Fruit fly (Drosophila melanogaster) ovary, adult (tissue): ENCODE data around the gene Nazo.

Experiments
- CG17801 ChIP-seq: fragments of 200-800 bp; optimal IDR thresholded peaks from 2 replicates; lab custom pipeline; 2019; ENCODE audit warnings: missing biosample characterization, mild to moderate bottlenecking, missing genetic modification characterization, moderate library complexity; ENCODE audit not compliant: partially characterized antibody

Gene Nazo

dm6 chr3R:8313038-8313437 lies 25.4 kb downstream of the Nazo start, which contains the start of gene CG7483:
CG7483 (plus strand) TSS chr3R:8313208.
- peak; percentile 58 for TF ChIP-seq CG17801 (GFP tag; lab: Kevin White, UChicago)

- TF ChIP-seq CG17801 (GFP tag; lab: Kevin White, UChicago), result no peak
Observed at dm6 chr3R:8316344-8317105, 28.8 kb downstream of the Nazo start, which contains the start of gene Coq2. Coq2 (minus strand) TSS chr3R:8316543.

dm6 chr3R:8317215-8317614 lies 29.5 kb downstream of the Nazo start, which contains the start of gene Ctr1B:
Ctr1B (plus strand) TSS chr3R:8317612.
- no peak for TF ChIP-seq CG17801 (GFP tag; lab: Kevin White, UChicago)

- no peak for TF ChIP-seq CG17801 (GFP tag; lab: Kevin White, UChicago)
Observed at dm6 chr3R:8317709-8318335, 30.1 kb downstream of the Nazo start.

dm6 chr3R:8321447-8321846 lies 33.8 kb downstream of the Nazo start, which contains the start of gene Or85a:
Or85a (plus strand) TSS chr3R:8321747.
- no peak for TF ChIP-seq CG17801 (GFP tag; lab: Kevin White, UChicago)

DNA sequence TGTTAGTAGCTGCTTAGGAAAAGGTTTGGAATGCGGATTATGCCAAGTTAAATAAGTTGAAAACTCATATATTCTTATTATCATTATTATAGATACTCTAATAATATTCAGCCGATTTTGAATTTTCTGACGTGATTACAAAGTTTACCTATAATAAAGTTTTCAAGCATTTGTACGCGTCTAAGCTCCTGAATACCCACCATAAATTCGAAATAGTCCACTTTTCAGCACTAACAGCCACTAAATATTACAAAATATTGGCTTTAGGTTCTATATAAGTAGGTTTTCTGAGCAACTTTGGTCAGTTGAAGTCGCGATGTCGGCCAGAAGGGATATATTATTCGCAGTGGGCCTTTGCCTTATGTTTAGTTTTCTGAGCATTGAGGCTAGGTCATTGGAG lies 36.3 kb downstream of the Nazo start, which contains the start of gene CG7443:
Gene CG7443, plus strand, starts transcription at position 301 of the 400 bp plus-strand sequence.
- no peak for TF ChIP-seq CG17801 (GFP tag; lab: Kevin White, UChicago)

DNA sequence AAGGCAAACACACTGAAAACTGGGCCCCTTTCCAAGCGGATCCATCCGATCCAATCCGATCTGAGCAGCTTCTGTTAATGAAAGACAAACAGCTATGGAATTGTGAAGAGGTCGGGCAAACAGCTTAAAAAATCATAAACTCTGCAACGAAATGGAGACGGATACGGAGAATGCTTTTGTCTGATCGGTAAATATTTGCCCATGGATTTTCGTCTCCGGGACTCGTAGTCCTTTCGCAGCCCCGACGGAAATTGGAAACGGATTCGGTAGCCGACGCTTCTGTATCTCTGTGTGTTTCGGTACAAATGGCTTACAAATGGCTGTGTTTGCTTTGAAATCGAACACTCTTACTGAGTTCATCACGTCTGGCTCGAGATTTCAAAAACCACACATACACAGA lies 39.2 kb downstream of the Nazo start:
- no peak for TF ChIP-seq CG17801 (GFP tag; lab: Kevin White, UChicago)

DNA sequence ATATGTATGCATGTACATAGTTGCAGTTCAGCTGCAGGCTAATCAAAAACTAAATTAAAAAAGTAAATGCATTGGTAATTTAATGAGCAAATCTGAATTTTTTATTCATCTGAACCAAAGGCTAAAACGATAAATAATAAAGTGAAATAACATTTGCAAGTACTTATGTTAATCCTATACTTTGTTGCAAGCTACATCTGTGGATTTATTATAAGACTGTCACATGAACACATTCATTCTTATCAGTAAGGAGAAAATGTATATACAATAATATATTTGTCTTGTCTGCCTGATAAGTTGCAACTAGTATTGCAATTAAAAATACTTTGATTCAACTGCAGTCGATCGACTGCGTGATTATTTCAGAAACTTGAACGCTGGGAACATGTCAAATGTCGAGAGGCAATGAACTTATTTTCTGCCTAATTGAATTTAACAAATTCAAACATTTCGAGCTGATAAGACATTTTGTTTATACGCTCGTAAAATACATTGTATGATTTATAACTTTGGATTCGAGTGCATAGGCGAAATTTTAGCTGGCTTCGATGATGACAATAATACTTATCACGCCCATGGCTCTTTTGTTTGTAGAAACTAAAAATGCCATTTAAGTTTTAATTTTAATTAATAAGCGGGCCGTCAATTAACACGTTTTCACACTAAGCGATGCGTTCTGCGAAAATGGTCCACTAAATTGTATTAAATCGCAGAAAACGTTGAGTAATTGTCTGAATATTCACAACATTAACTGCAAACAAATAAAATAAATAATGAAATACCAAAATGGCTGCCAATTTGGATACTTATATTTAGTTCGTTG lies 40.5 kb downstream of the Nazo start:
- no peak for TF ChIP-seq CG17801 (GFP tag; lab: Kevin White, UChicago)

- no peak for TF ChIP-seq CG17801 (GFP tag; lab: Kevin White, UChicago)
Observed at dm6 chr3R:8329628-8330027, 42.0 kb downstream of the Nazo start.

DNA sequence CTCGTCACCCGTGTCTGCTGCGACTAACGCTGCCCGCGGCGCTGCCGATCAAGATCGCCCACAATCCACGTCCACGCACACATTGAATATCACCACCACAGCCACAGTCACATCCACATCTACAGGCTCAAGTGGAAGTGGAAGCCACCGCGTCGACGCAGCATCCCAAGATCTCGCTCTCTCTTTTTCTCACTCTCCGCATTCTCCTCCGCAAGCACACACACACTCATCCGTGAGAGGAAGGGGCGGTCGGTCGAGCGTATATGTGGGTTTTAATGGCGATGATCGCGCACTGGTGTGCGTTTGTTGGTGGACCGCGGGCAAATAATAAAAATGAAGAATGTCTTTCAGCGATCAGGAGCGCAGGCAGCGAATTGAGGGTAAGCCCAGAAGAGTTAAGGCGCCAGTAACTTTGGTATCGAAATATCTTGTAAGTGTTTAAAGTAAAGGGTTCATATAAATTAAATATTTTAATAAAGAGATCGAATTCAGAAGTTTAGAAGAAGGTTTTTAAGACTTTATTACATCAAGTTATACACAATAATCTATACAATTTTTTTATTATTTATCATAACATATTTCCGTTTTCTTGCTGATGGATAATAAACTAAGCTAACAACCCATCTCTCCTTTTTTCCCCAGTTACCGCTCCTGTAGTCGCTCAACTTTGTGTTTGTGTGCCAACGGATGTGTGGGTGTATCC lies 46.2 kb downstream of the Nazo start, which contains the start of gene Poxm:
Gene Poxm, minus strand, starts transcription at position 25 of the 703 bp plus-strand sequence.
- TF ChIP-seq CG17801 (GFP tag; lab: Kevin White, UChicago), result no peak

dm6 chr3R:8334471-8334783 lies 46.8 kb downstream of the Nazo start:
- TF ChIP-seq CG17801 (GFP tag; lab: Kevin White, UChicago), result no peak

DNA sequence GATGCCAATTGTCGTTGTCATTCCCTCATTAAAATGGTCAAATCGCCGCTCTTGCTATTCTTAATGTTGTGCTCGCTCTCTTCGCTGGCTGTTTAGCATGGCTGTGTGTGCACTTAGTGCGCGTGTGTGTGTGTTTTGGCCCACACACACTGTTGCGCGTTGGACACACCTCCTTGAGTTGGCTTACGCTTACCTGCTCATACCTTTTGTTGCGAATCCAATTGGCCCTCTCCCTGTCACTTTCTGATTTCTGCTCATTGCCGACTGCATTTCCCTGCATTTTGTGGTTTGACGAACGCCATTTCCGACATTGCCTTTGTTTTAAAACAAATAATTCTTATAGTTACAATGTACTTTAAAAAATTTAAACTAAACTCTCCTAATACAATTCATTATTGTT lies 47.3 kb downstream of the Nazo start:
- no peak for TF ChIP-seq CG17801 (GFP tag; lab: Kevin White, UChicago)

- no peak for TF ChIP-seq CG17801 (GFP tag; lab: Kevin White, UChicago)
Observed at dm6 chr3R:8336012-8336567, 48.4 kb downstream of the Nazo start.
